Fruit fly (Drosophila melanogaster) whole organism, wandering third instar larva: ENCODE results near the gene TfIIA-L.

Source experiments
- CrebA ChIP-seq: fragments of 200-800 bp; sonication (Bioruptor generic); optimal IDR thresholded peaks from 2 replicates; lab custom pipeline; 2016; ENCODE audit warnings: missing biosample characterization, mild to moderate bottlenecking, missing genetic modification characterization, borderline replicate concordance
- Dfd ChIP-seq: fragments of >200 bp; optimal IDR thresholded peaks from 2 replicates; lab custom pipeline; 2017; ENCODE audit warnings: missing biosample characterization, missing genetic modification characterization
- Dif ChIP-seq: fragments of 200-275, 200-300 bp; sonication (Bioruptor generic); optimal IDR thresholded peaks from 2 replicates; lab custom pipeline; 2018; ENCODE audit warnings: missing biosample characterization, missing genetic modification characterization; ENCODE audit not compliant: partially characterized antibody
- GATAd ChIP-seq: sonication (Bioruptor generic); optimal IDR thresholded peaks from 2 replicates; lab custom pipeline; 2016; ENCODE audit warnings: missing biosample characterization, missing genetic modification characterization
- HLH106 ChIP-seq: fragments of 200-800 bp; optimal IDR thresholded peaks from 3 replicates; lab custom pipeline; 2019; ENCODE audit warnings: missing biosample characterization, mild to moderate bottlenecking, missing genetic modification characterization, moderate library complexity
- Hnf4 ChIP-seq: fragments of 200-800 bp; sonication (Bioruptor generic); optimal IDR thresholded peaks from 2 replicates; lab custom pipeline; 2016; ENCODE audit warnings: missing biosample characterization, mild to moderate bottlenecking, missing genetic modification characterization
- Hr78 ChIP-seq: fragments of >200 bp; optimal IDR thresholded peaks from 2 replicates; lab custom pipeline; 2017; ENCODE audit warnings: missing biosample characterization, missing genetic modification characterization
- Hr83 ChIP-seq: fragments of 200-300 bp; sonication (Bioruptor generic); optimal IDR thresholded peaks from 2 replicates; lab custom pipeline; 2016; ENCODE audit warnings: missing biosample characterization, mild to moderate bottlenecking, missing genetic modification characterization, moderate library complexity; ENCODE audit not compliant: poor library complexity, severe bottlenecking
- Jra ChIP-seq: sonication (Bioruptor generic); optimal IDR thresholded peaks from 2 replicates; lab custom pipeline; 2016; ENCODE audit warnings: missing biosample characterization, missing genetic modification characterization
- N ChIP-seq: fragments of >200 bp; optimal IDR thresholded peaks from 2 replicates; lab custom pipeline; 2018; ENCODE audit warnings: missing biosample characterization, missing external identifiers, missing genetic modification characterization
- OdsH ChIP-seq: fragments of 200-800 bp; sonication (Bioruptor generic); optimal IDR thresholded peaks from 2 replicates; lab custom pipeline; 2016; ENCODE audit warnings: missing biosample characterization, mild to moderate bottlenecking, missing genetic modification characterization
- Rel ChIP-seq, 2 experiments: fragments of 200-800 bp; sonication (Bioruptor generic) in 1 of 2; optimal IDR thresholded peaks; 2 replicates in 1 of 2; 3 replicates in 1 of 2; lab custom pipeline; 2016 to 2019; ENCODE audit warnings: mild to moderate bottlenecking in 2 of 2, missing biosample characterization in 2 of 2, missing genetic modification characterization in 2 of 2, moderate library complexity in 1 of 2
- Sp1 ChIP-seq: fragments of 200-800 bp; sonication (Bioruptor generic); optimal IDR thresholded peaks from 3 replicates; lab custom pipeline; 2019; ENCODE audit warnings: missing biosample characterization, mild to moderate bottlenecking, missing genetic modification characterization, moderate library complexity
- Vsx2 ChIP-seq: fragments of 200-300, 225-300 bp; sonication (Bioruptor generic); optimal IDR thresholded peaks from 2 replicates; lab custom pipeline; 2018; ENCODE audit warnings: missing biosample characterization, missing genetic modification characterization; ENCODE audit not compliant: partially characterized antibody
- br ChIP-seq: fragments of 200-800 bp; sonication (Bioruptor generic); optimal IDR thresholded peaks from 2 replicates; lab custom pipeline; 2016; ENCODE audit warnings: missing biosample characterization, missing genetic modification characterization
- dl ChIP-seq, 2 experiments: fragments of 175-275, 200-275 bp in 1 of 2; fragments of 200-275 bp in 1 of 2; sonication (Bioruptor generic); optimal IDR thresholded peaks; lab custom pipeline; 2018; ENCODE audit warnings: mild to moderate bottlenecking in 2 of 2, missing biosample characterization in 2 of 2, missing genetic modification characterization in 2 of 2, moderate library complexity in 2 of 2; ENCODE audit not compliant: partially characterized antibody in 2 of 2, insufficient read depth in 1 of 2
- dmrt93B ChIP-seq: fragments of 200-800 bp; sonication (Bioruptor generic); optimal IDR thresholded peaks from 2 replicates; lab custom pipeline; 2018; ENCODE audit warnings: missing biosample characterization, mild to moderate bottlenecking, missing genetic modification characterization
- ey ChIP-seq: fragments of 200-800 bp; sonication (Bioruptor generic); optimal IDR thresholded peaks from 2 replicates; lab custom pipeline; 2016; ENCODE audit warnings: missing biosample characterization, missing genetic modification characterization
- foxo ChIP-seq, 2 experiments: fragments of 200-800 bp; sonication (Bioruptor generic); optimal IDR thresholded peaks; 2 replicates in 1 of 2; 3 replicates in 1 of 2; lab custom pipeline; 2016 to 2017; ENCODE audit warnings: missing biosample characterization in 2 of 2, missing genetic modification characterization in 2 of 2
- fru ChIP-seq: fragments of 200-800 bp; sonication (Bioruptor generic); optimal IDR thresholded peaks from 3 replicates; lab custom pipeline; 2016; ENCODE audit warnings: missing biosample characterization, mild to moderate bottlenecking, missing genetic modification characterization
- h ChIP-seq: fragments of 200-800 bp; sonication (Bioruptor generic); optimal IDR thresholded peaks from 3 replicates; lab custom pipeline; 2016; ENCODE audit warnings: missing biosample characterization, mild to moderate bottlenecking, missing genetic modification characterization
- lola ChIP-seq: fragments of >200 bp; optimal IDR thresholded peaks from 2 replicates; lab custom pipeline; 2017; ENCODE audit warnings: missing biosample characterization, missing genetic modification characterization
- pan ChIP-seq: fragments of >200 bp; optimal IDR thresholded peaks from 2 replicates; lab custom pipeline; 2017
- psq ChIP-seq: fragments of 200-800 bp; sonication (Bioruptor generic); optimal IDR thresholded peaks from 3 replicates; lab custom pipeline; 2017; ENCODE audit warnings: missing biosample characterization, mild to moderate bottlenecking, missing genetic modification characterization, moderate library complexity
- rgr ChIP-seq: fragments of 200-800 bp; sonication (Bioruptor generic); optimal IDR thresholded peaks from 3 replicates; lab custom pipeline; 2016; ENCODE audit warnings: missing biosample characterization, mild to moderate bottlenecking, missing genetic modification characterization
- sage ChIP-seq: fragments of 200-800 bp; sonication (Bioruptor generic); optimal IDR thresholded peaks from 2 replicates; lab custom pipeline; 2016; ENCODE audit warnings: missing biosample characterization, mild to moderate bottlenecking, missing genetic modification characterization
- sv ChIP-seq: fragments of 200-800 bp; sonication (Bioruptor generic); optimal IDR thresholded peaks from 3 replicates; lab custom pipeline; 2016; ENCODE audit warnings: missing biosample characterization, missing genetic modification characterization
- tai ChIP-seq: sonication (Bioruptor generic); optimal IDR thresholded peaks from 2 replicates; lab custom pipeline; 2016; ENCODE audit warnings: missing biosample characterization, missing genetic modification characterization

The TfIIA-L gene

dm6 chr3R:27238438-27239301, 12.2 kb upstream of the TfIIA-L start, which contains the start of the genes CG31064 and PolA2:
TSS of gene CG31064 (minus strand) at chr3R:27239085.
TSS of gene PolA2 (plus strand) at chr3R:27239163.
- TF ChIP-seq Hr83: peak; percentile 4
- TF ChIP-seq Hnf4: no peak

DNA sequence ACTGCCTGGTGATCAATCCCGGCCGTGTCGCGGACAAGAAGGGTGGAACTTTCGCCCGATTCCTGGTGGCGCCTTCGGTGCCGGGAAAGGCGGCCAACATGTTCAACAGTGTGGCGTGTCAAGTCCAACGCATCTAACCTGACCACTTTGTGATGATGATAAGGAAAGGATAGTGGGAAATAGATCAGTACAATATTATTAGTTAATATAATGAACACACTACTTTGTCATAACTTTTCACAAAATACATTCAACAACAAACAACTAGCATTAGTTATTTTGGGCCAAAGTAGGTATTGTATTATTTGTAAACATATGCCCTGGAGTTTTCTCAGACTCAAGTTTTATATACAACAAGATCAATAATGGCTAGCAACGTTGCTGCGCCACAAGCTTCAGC, 9.9 kb upstream of the TfIIA-L start, which contains the start of gene CG17991:
Gene CG17991 (plus strand): TSS at position 301 of the 400 bp plus-strand sequence.
- TF ChIP-seq Jra (no peak), HLH106 (tag; lab: Kevin White, UChicago) (no peak), lola (GFP tag; lab: Kevin White, UChicago) (no peak), sv (GFP tag; lab: Kevin White, UChicago) (no peak), Hr83 (no peak), Hr78 (GFP tag; lab: Kevin White, UChicago) (no peak), GATAd (GFP tag; lab: Kevin White, UChicago) (no peak), Sp1 (no peak), Dfd (GFP tag; lab: Kevin White, UChicago) (no peak)

dm6 chr3R:27244412-27244741, 6.5 kb upstream of the TfIIA-L start:
- TF ChIP-seq Sp1: no peak
- TF ChIP-seq br (GFP tag; lab: Kevin White, UChicago): no peak
- TF ChIP-seq Vsx2 (GFP tag; lab: Kevin White, UChicago): no peak
- no peak for TF ChIP-seq psq
- no peak for TF ChIP-seq Jra
- no peak for TF ChIP-seq HLH106 (tag; lab: Kevin White, UChicago)
- TF ChIP-seq Hnf4: no peak
- no peak for TF ChIP-seq sv (GFP tag; lab: Kevin White, UChicago)
- no peak for TF ChIP-seq CrebA (GFP tag; lab: Kevin White, UChicago)
- no peak for TF ChIP-seq dmrt93B (GFP tag; lab: Kevin White, UChicago)

DNA sequence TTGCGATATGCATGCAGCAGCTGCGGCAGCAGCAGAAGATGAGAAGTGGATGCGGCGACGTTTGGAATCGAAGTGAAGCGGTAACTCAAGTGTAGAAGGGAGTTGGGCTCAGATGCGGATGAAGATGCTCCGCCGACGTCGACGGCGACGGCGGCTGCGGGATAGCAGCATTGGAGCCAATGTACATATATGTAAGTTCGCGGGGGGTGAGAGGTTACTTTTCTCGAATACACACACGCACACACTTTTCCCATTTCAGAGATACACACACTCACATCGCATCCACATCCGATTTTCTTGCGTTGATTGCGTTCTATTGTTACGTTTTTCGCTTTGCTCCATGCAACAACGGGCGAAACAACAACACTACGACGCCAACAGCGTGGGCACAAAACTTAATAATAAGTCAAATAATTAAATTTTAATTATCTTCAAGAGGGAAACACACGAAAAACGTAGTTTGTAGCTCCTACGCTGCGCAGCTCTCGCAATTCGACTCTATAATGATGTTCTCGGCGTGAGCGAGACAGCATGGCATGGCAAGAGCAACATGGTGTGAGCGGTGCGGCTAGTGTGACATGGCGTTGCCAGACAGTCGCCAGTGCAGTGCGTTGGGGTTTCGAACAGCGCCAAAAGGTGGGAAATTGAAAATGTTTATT, 6.0 kb upstream of the TfIIA-L start, which contains the start of gene CG18766:
Gene CG18766 (minus strand): TSS at position 508 of the 659 bp plus-strand sequence.
- peak; percentile 31 for TF ChIP-seq h
- TF ChIP-seq HLH106 (tag; lab: Kevin White, UChicago): peak; percentile 20
- peak; percentile 33 for TF ChIP-seq psq
- TF ChIP-seq Rel (GFP tag; optimal IDR thresholded peaks at IDR 0.05; lab: Kevin White, UChicago): peak; percentile 50
- TF ChIP-seq Rel (tag; optimal IDR thresholded peaks at IDR 0.05; lab: Kevin White, UChicago): peak; percentile 67
- TF ChIP-seq rgr (GFP tag; lab: Kevin White, UChicago): peak; percentile 31
- TF ChIP-seq pan (lab: Kevin White, UChicago): no peak
- TF ChIP-seq OdsH (GFP tag; lab: Kevin White, UChicago): peak; percentile 3
- peak in 1 of 2 experiments; percentile 49 for TF ChIP-seq foxo (GFP tag; optimal IDR thresholded peaks at IDR 0.05; lab: Kevin White, UChicago)
- peak; percentile 21 for TF ChIP-seq Vsx2 (GFP tag; lab: Kevin White, UChicago)
- TF ChIP-seq N (GFP tag; lab: Kevin White, UChicago): peak; percentile 32
- TF ChIP-seq dl (GFP tag; optimal IDR thresholded peaks at IDR 0.05; lab: Kevin White, UChicago; ENCODE audit: insufficient read depth in 1 of 2, partially characterized antibody in 2 of 2): no peak
- peak; percentile 6 for TF ChIP-seq fru (GFP tag; lab: Kevin White, UChicago)
- TF ChIP-seq ey (GFP tag; lab: Kevin White, UChicago): peak; percentile 32
- TF ChIP-seq Hr83: peak; percentile 79
- TF ChIP-seq Dif (GFP tag; lab: Kevin White, UChicago): peak; percentile 66
- TF ChIP-seq sage: no peak
- TF ChIP-seq tai (GFP tag; lab: Kevin White, UChicago): no peak
- peak; percentile 13 for TF ChIP-seq br (GFP tag; lab: Kevin White, UChicago)

DNA sequence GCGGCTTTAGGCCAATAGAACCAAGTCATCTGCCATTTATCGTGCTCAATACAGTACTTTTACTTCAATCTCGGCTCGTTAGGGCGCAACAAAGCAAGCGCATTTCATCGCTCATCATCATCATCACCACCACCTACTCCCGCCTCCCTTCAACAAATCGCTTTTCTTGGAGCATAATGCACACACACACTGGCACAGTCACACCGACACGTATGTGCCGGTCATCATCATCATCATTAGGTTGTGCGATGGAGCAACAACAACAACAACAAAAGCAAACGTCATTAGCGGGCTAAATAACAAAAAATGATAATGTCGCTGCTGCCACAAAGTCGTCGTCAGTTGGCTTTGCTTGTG, 5.5 kb upstream of the TfIIA-L start:
- TF ChIP-seq foxo (GFP tag; optimal IDR thresholded peaks at IDR 0.05; lab: Kevin White, UChicago): peak in 1 of 2 experiments; percentile 18
- no peak for TF ChIP-seq dmrt93B (GFP tag; lab: Kevin White, UChicago)
- TF ChIP-seq rgr (GFP tag; lab: Kevin White, UChicago): peak; percentile 8
- TF ChIP-seq, all 38 proteins: peak for 2
